Worm (Caenorhabditis elegans): ENCODE results near the gene ipla-3.

The ipla-3 gene

DNA sequence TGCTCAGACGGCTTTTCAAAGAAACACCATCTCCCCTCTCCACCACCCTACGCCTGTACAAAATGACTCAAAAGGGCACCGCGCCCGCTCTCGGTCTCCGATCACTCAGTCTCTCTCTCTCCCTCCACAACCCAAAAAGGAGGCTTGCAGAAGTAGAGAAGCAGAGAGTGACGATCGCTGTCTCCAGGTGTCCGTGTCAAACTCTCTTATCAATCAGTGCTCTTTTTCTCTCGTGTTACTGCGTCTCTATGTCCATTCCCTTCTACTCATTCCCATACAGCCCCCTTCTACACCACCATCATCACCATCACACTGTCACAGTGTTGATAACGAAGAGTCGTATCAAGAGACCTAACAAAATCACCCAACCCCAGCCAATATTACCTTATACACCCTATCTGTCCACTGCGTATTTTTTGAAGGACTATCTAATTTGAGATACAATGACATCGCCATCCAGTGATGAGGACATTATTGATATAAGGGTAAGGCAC, 23.6 kb upstream of the ipla-3 start, which contains the start of gene pha-4 (continued):
- TF ChIP-seq K11D2.4 (GFP tag; IDR thresholded peaks at IDR 0.05) (0 out of 2 replicates have a peak, but pooled peaks have one; percentile 33), hsf-1 (GFP tag; IDR thresholded peaks at IDR 0.05) (no peak), F52B5.7 (tag; optimal IDR thresholded peaks at IDR 0.05) (no peak), egl-44 (GFP tag; IDR thresholded peaks at IDR 0.05) (0 out of 2 replicates have a peak, but pooled peaks have one; percentile 16), sdz-38 (tag; optimal IDR thresholded peaks at IDR 0.05) (no peak), ceh-40 (GFP tag; IDR thresholded peaks at IDR 0.05) (no peak), die-1 (tag; optimal IDR thresholded peaks at IDR 0.05) (no peak), ztf-26 (tag; optimal IDR thresholded peaks at IDR 0.05) (no peak), Y53G8AR.9 (GFP tag; conservative IDR thresholded peaks at IDR 0.05) (no peak), rpc-1 (optimal IDR thresholded peaks at IDR 0.05) (no peak), rpc-1 (tag; optimal IDR thresholded peaks at IDR 0.05) (no peak), somi-1 (GFP tag; optimal IDR thresholded peaks at IDR 0.05) (no peak), F39B2.1 (GFP tag; IDR thresholded peaks at IDR 0.05) (no peak), hmg-20 (GFP tag; IDR thresholded peaks at IDR 0.05) (0 out of 2 replicates have a peak, but pooled peaks have one; percentile 19), ama-1 (optimal IDR thresholded peaks at IDR 0.05) (no peak), ama-1 (GFP tag; optimal IDR thresholded peaks at IDR 0.05) (no peak), attf-5 (GFP tag; optimal IDR thresholded peaks at IDR 0.05) (peak; percentile 15), F10E7.11 (tag; optimal IDR thresholded peaks at IDR 0.05) (no peak), tbp1 (GFP tag; optimal IDR thresholded peaks at IDR 0.05) (no peak), pbrm-1 (GFP tag; IDR thresholded peaks at IDR 0.05) (no peak), rcor-1 (GFP tag; IDR thresholded peaks at IDR 0.05) (no peak), nhr-80 (tag; optimal IDR thresholded peaks at IDR 0.05) (peak; percentile 91)

DNA sequence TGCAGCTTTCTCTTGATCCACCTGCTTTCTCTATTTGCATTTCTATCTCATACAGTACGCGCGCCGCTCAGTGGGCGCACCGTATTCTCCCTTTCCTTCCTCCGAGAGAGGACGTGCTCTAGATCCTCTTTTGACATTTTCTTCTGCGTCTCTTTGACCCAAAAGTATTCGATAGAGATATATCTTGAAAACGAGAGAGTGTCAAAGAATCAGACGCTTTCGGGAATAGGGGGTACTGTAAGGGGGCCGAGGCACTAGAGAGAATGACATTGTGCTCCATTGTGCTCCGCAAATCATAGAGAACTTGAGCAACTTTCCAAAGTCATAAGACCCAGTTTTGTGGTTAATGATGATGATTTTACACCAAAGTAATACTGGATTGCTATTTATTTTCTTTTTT, 20.0 kb upstream of the ipla-3 start:
- TF ChIP-seq pha-4 (tag; optimal IDR thresholded peaks at IDR 0.05) = peak; percentile 93
- TF ChIP-seq snpc-1.3 (tag; optimal IDR thresholded peaks at IDR 0.05; ENCODE audit: insufficient read depth) = no peak

DNA sequence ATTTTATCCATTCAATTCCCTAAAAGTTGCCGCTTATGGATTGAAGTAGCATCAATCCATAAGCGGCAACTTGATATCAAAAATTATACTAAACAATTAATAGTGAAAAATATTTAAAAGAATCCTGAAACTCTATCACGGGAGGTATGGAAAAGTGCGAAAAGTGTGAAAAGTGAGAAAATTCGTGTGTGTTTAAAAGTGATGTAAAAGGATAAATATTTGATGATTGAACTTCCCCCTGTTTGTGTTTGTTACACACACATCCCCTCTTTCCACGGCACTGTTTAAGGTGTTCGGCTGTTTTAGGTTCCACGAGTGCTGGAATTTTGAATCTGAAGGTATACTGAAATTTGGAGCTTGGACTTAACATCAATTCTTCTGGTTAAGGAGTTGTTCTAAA, 18.9 kb upstream of the ipla-3 start:
- peak; percentile 91 for TF ChIP-seq pha-4 (tag; optimal IDR thresholded peaks at IDR 0.05)
- TF ChIP-seq mcd-1 (GFP tag; IDR thresholded peaks at IDR 0.05) = no peak

DNA sequence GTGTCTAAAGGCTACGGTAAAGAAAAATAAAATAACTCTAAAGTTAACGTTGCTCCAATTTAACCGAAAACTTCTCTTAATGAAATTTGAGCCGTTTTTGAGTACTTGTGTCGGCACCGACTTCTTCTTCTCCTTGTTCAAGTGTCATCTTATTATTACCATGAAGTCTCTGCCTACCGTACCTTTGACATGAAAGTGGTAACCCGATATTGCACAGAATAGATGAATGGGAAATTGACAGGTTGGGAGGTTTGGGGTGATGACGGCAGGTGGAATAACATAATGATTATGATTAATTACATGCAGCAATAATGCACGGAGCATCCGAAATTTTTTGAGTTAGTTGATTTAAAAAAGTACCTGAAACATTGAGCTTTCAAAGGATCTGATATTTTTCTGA, 17.7 kb upstream of the ipla-3 start:
- TF ChIP-seq unc-130 (GFP tag; optimal IDR thresholded peaks at IDR 0.05) (no peak), rpc-1 (optimal IDR thresholded peaks at IDR 0.05) (no peak), rpc-1 (tag; optimal IDR thresholded peaks at IDR 0.05) (no peak), F55B11.4 (tag; optimal IDR thresholded peaks at IDR 0.05; ENCODE audit: borderline replicate concordance, insufficient read depth) (no peak), F52B5.7 (tag; optimal IDR thresholded peaks at IDR 0.05) (no peak), nhr-27 (tag; optimal IDR thresholded peaks at IDR 0.05) (no peak)

DNA sequence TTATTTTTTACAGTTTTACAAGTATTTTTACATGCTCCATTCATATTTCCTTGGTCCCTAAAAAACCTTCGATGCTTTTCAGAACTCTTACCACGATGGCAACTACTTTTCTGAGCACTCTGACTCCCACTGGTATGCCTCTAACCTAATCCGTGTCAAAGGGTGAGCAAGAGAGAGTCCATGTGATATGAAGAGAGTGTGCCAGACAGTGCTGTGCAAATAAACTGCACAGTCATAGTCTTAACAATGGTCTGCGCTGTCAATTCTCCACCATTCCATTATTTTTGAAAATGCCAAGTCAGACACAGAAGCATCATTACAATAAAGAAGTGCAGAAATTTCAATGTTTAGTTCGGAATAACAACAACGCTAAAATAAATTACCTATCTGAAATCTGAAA, 16.2 kb upstream of the ipla-3 start:
- TF ChIP-seq B0336.3 (GFP tag; IDR thresholded peaks at IDR 0.05) (no peak), tbx-9 (tag; optimal IDR thresholded peaks at IDR 0.05; ENCODE audit: borderline replicate concordance) (no peak), Y95B8A.8 (GFP tag; IDR thresholded peaks at IDR 0.05) (no peak), B0035.1 (tag; optimal IDR thresholded peaks at IDR 0.05) (no peak), let-526 (GFP tag; IDR thresholded peaks at IDR 0.05) (no peak), K11D2.4 (GFP tag; IDR thresholded peaks at IDR 0.05) (no peak), nhr-90 (tag; optimal IDR thresholded peaks at IDR 0.05) (no peak), repo-1 (tag; optimal IDR thresholded peaks at IDR 0.05) (no peak), unc-130 (GFP tag; optimal IDR thresholded peaks at IDR 0.05) (no peak), pha-4 (tag; optimal IDR thresholded peaks at IDR 0.05) (no peak), T07F8.4 (tag; optimal IDR thresholded peaks at IDR 0.05) (no peak), K12H6.12 (tag; optimal IDR thresholded peaks at IDR 0.05) (no peak), Y53F4B.3 (GFP tag; IDR thresholded peaks at IDR 0.05) (no peak)
